Fruit fly (Drosophila melanogaster) whole organism, embryonic: ENCODE data around the gene Hph.

Experiments used
- CG42726 ChIP-seq: fragments of 200-800 bp; sonication (Bioruptor generic); IDR thresholded peaks from 2 replicates; pipeline ENCODE4 v1.3.6; 2022; ENCODE audit warnings: missing biosample characterization, missing genetic modification characterization; ENCODE audit not compliant: partially characterized antibody
- Hmr ChIP-seq: fragments of 200-800 bp; sonication (Bioruptor generic); optimal IDR thresholded peaks from 3 replicates; lab custom pipeline; 2017; ENCODE audit warnings: mild to moderate bottlenecking, missing biosample characterization, missing genetic modification reagents, missing genetic modification characterization
- chm ChIP-seq: fragments of 200-800 bp; sonication (Bioruptor generic); IDR thresholded peaks from 2 replicates; pipeline ENCODE4 v1.3.6; 2022; ENCODE audit warnings: missing biosample characterization, missing genetic modification characterization
- h ChIP-seq: fragments of >200 bp; optimal IDR thresholded peaks from 2 replicates; lab custom pipeline; 2017

DNA sequence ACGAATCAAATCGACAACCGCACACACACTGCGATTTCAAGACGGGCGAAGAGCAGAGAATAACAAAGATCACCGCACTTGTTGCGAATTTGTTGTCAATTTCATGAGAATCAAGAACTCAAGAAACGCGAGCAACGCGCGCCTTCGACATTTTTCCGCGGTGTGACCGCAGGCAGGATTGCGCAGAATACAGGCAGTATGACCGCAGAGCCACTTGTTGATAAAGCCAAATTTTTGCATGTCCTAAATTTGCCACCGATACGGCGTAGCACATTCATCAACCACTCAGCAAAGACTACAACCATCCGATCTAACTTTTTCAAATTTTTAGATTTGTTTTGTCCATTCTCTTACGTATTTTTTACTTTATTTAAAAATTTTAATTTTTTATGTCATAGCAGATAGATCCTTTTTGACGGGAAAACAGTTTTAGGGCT, 39.5 kb upstream of the Hph start, which contains the start of gene cno:
- TF ChIP-seq CG42726 (GFP tag; lab: Robert Waterston, UW) = peak; percentile 48; the same call in 1 of the 2 replicates
- no peak for TF ChIP-seq h (lab: Kevin White, UChicago)
- TF ChIP-seq Hmr (GFP tag; lab: Kevin White, UChicago) = peak; percentile 88
- TF ChIP-seq chm (GFP tag; lab: Robert Waterston, UW) = peak; percentile 83
